Fruit fly (Drosophila melanogaster) whole organism, embryonic: ENCODE results near the gene Cpr67Fb.
A peak's percentile ranks its signal among the peaks of the same experiment; 100 is the strongest.

Experiments
- ATbp ChIP-seq: fragments of 200-800 bp; sonication (Bioruptor generic); optimal IDR thresholded peaks from 2 replicates; lab custom pipeline; 2017; ENCODE audit warnings: missing biosample characterization, mild to moderate bottlenecking, missing genetic modification characterization, missing genetic modification reagents
- Bgb ChIP-seq: fragments of 200-800 bp; sonication (Bioruptor generic); IDR thresholded peaks from 2 replicates; pipeline ENCODE4 v1.3.6; 2022; ENCODE audit warnings: missing biosample characterization, missing genetic modification characterization; ENCODE audit not compliant: partially characterized antibody
- CG10209 ChIP-seq: fragments of 200-800 bp; sonication (Bioruptor generic); optimal IDR thresholded peaks from 3 replicates; lab custom pipeline; 2017; ENCODE audit warnings: missing biosample characterization, mild to moderate bottlenecking, missing genetic modification characterization, missing genetic modification reagents
- CG10366 ChIP-seq: fragments of 200-800 bp; sonication (Bioruptor generic); IDR thresholded peaks from 2 replicates; pipeline ENCODE4 v1.3.6; 2022; ENCODE audit warnings: missing biosample characterization, missing genetic modification characterization
- CG10654 ChIP-seq: fragments of 200-800 bp; sonication (Bioruptor generic); optimal IDR thresholded peaks from 2 replicates; lab custom pipeline; 2016; ENCODE audit warnings: missing biosample characterization, missing genetic modification characterization
- CG11085 ChIP-seq: fragments of 200-800 bp; sonication (Bioruptor generic); IDR thresholded peaks from 2 replicates; pipeline ENCODE4 v1.3.6; 2022; ENCODE audit warnings: missing biosample characterization, missing genetic modification characterization
- CG11398 ChIP-seq: fragments of 200-800 bp; sonication (Bioruptor generic); optimal IDR thresholded peaks from 2 replicates; lab custom pipeline; 2016; ENCODE audit warnings: missing biosample characterization, missing genetic modification characterization
- CG11696 ChIP-seq: fragments of 200-800 bp; sonication (Bioruptor generic); IDR thresholded peaks from 2 replicates; pipeline ENCODE4 v1.3.6; 2022; ENCODE audit warnings: missing biosample characterization, missing genetic modification characterization
- CG12104 ChIP-seq: fragments of 200-800 bp; sonication (Bioruptor generic); optimal IDR thresholded peaks from 3 replicates; lab custom pipeline; 2016; ENCODE audit warnings: missing biosample characterization, missing genetic modification characterization
- CG12769 ChIP-seq: fragments of 200-800 bp; sonication (Bioruptor generic); optimal IDR thresholded peaks from 2 replicates; lab custom pipeline; 2019; ENCODE audit warnings: missing biosample characterization, mild to moderate bottlenecking, missing genetic modification characterization, moderate library complexity
- CG12942 ChIP-seq: fragments of 200-800 bp; sonication (Bioruptor generic); optimal IDR thresholded peaks from 3 replicates; lab custom pipeline; 2016; ENCODE audit warnings: missing biosample characterization, missing genetic modification characterization
- CG13123 ChIP-seq: fragments of 200-800 bp; sonication (Bioruptor generic); optimal IDR thresholded peaks from 2 replicates; lab custom pipeline; 2016; ENCODE audit warnings: missing biosample characterization, missing genetic modification characterization
- CG13624 ChIP-seq: fragments of 200-800 bp; sonication (Bioruptor generic); optimal IDR thresholded peaks from 2 replicates; lab custom pipeline; 2016; ENCODE audit warnings: missing biosample characterization, missing genetic modification characterization
- CG13775 ChIP-seq: fragments of 200-800 bp; sonication (Bioruptor generic); optimal IDR thresholded peaks from 3 replicates; lab custom pipeline; 2017; ENCODE audit warnings: missing biosample characterization, mild to moderate bottlenecking, missing genetic modification characterization
- CG14860 ChIP-seq: fragments of 200-800 bp; sonication (Bioruptor generic); IDR thresholded peaks from 3 replicates; pipeline ENCODE4 v1.3.6; 2022; ENCODE audit warnings: missing biosample characterization, missing genetic modification characterization; ENCODE audit not compliant: partially characterized antibody
- CG14965 ChIP-seq: fragments of 200-800 bp; sonication (Bioruptor generic); optimal IDR thresholded peaks from 2 replicates; lab custom pipeline; 2016; ENCODE audit warnings: missing biosample characterization, missing genetic modification characterization, borderline replicate concordance
- CG15696 ChIP-seq: fragments of 200-800 bp; sonication (Bioruptor generic); optimal IDR thresholded peaks from 2 replicates; lab custom pipeline; 2019; ENCODE audit warnings: missing biosample characterization, mild to moderate bottlenecking, missing genetic modification characterization, moderate library complexity
- CG17361 ChIP-seq: fragments of 200-800 bp; sonication (Bioruptor generic); IDR thresholded peaks from 3 replicates; pipeline ENCODE4 v1.3.6; 2022; ENCODE audit warnings: missing biosample characterization, missing genetic modification characterization
- CG18011 ChIP-seq: fragments of 200-800 bp; sonication (Bioruptor generic); optimal IDR thresholded peaks from 2 replicates; lab custom pipeline; 2017; ENCODE audit warnings: missing biosample characterization, missing genetic modification characterization, mild to moderate bottlenecking, moderate library complexity, missing genotype
- CG18476 ChIP-seq: fragments of 200-800 bp; sonication (Bioruptor generic); optimal IDR thresholded peaks from 2 replicates; lab custom pipeline; 2016; ENCODE audit warnings: missing biosample characterization, mild to moderate bottlenecking, missing genetic modification characterization
- CG32772 ChIP-seq: fragments of 200-800 bp; sonication (Bioruptor generic); IDR thresholded peaks from 2 replicates; pipeline ENCODE4 v1.3.6; 2022; ENCODE audit warnings: missing biosample characterization, missing genetic modification characterization
- CG42726 ChIP-seq: fragments of 200-800 bp; sonication (Bioruptor generic); IDR thresholded peaks from 2 replicates; pipeline ENCODE4 v1.3.6; 2022; ENCODE audit warnings: missing biosample characterization, missing genetic modification characterization; ENCODE audit not compliant: partially characterized antibody
- CG4282 ChIP-seq: fragments of 200-800 bp; sonication (Bioruptor generic); optimal IDR thresholded peaks from 2 replicates; lab custom pipeline; 2016; ENCODE audit warnings: missing biosample characterization, missing genetic modification characterization
- CG4328 ChIP-seq: fragments of 200-800 bp; sonication (Bioruptor generic); optimal IDR thresholded peaks from 3 replicates; lab custom pipeline; 2017; ENCODE audit warnings: missing biosample characterization, missing genetic modification reagents, missing genetic modification characterization
- CG4404 ChIP-seq: fragments of 200-800 bp; sonication (Bioruptor generic); IDR thresholded peaks from 2 replicates; pipeline ENCODE4 v1.3.6; 2022; ENCODE audit warnings: missing biosample characterization, missing genetic modification characterization
- CG4854 ChIP-seq: fragments of 200-800 bp; sonication (Bioruptor generic); optimal IDR thresholded peaks from 2 replicates; lab custom pipeline; 2016; ENCODE audit warnings: missing biosample characterization, missing genetic modification characterization, inconsistent platforms
- CG7987 ChIP-seq: fragments of 200-800 bp; sonication (Bioruptor generic); optimal IDR thresholded peaks from 2 replicates; lab custom pipeline; 2018; ENCODE audit warnings: missing biosample characterization, mild to moderate bottlenecking, missing genetic modification characterization, moderate library complexity
- CrebB ChIP-seq: fragments of 200-800 bp; sonication (Bioruptor generic); optimal IDR thresholded peaks from 3 replicates; lab custom pipeline; 2018; ENCODE audit warnings: missing biosample characterization, mild to moderate bottlenecking, missing genetic modification characterization
- Dref ChIP-seq: fragments of 200-800 bp; sonication (Bioruptor generic); IDR thresholded peaks from 2 replicates; pipeline ENCODE4 v1.3.6; 2022; ENCODE audit warnings: missing biosample characterization, missing genetic modification characterization
- H2.0 ChIP-seq: fragments of 200-800 bp; sonication (Bioruptor generic); IDR thresholded peaks from 2 replicates; pipeline ENCODE4 v1.3.6; 2022; ENCODE audit warnings: missing biosample characterization, missing genetic modification characterization
- Hr51 ChIP-seq, 2 experiments: fragments of 200-800 bp; sonication (Bioruptor generic); optimal IDR thresholded peaks; 2 replicates in 1 of 2; 3 replicates in 1 of 2; lab custom pipeline; 2016 to 2018; ENCODE audit warnings: missing biosample characterization in 2 of 2, missing genetic modification characterization in 2 of 2, mild to moderate bottlenecking in 1 of 2, moderate library complexity in 1 of 2
- Myb ChIP-seq: fragments of 200-800 bp; sonication (Bioruptor generic); optimal IDR thresholded peaks from 2 replicates; lab custom pipeline; 2016; ENCODE audit warnings: missing biosample characterization, missing genetic modification characterization
- PHDP ChIP-seq: fragments of 200-800 bp; sonication (Bioruptor generic); optimal IDR thresholded peaks from 3 replicates; lab custom pipeline; 2018; ENCODE audit warnings: missing biosample characterization, mild to moderate bottlenecking, missing genetic modification characterization, moderate library complexity
- Stat92E ChIP-seq, 3 experiments: fragments of >200 bp in 2 of 3; fragments of 200-800 bp in 1 of 3; sonication (Bioruptor generic) in 1 of 3; optimal IDR thresholded peaks; 2 replicates each; lab custom pipeline; 2017 to 2019; ENCODE audit warnings: missing biosample characterization in 3 of 3, missing genetic modification characterization in 3 of 3, mild to moderate bottlenecking in 1 of 3, moderate library complexity in 1 of 3
- abd-A ChIP-seq: fragments of 200-800 bp; sonication (Bioruptor generic); optimal IDR thresholded peaks from 3 replicates; lab custom pipeline; 2019; ENCODE audit warnings: missing biosample characterization, mild to moderate bottlenecking, missing genetic modification characterization, moderate library complexity
- ap ChIP-seq: fragments of 200-800 bp; sonication (Bioruptor generic); IDR thresholded peaks from 2 replicates; pipeline ENCODE4 v1.3.6; 2022; ENCODE audit warnings: missing biosample characterization, missing genetic modification characterization
- ara ChIP-seq: fragments of 200-800 bp; sonication (Bioruptor generic); IDR thresholded peaks from 2 replicates; pipeline ENCODE4 v1.3.6; 2022; ENCODE audit warnings: missing biosample characterization, missing genetic modification characterization
- bowl ChIP-seq: fragments of 200-800 bp; sonication (Bioruptor generic); IDR thresholded peaks from 2 replicates; pipeline ENCODE4 v1.3.6; 2022; ENCODE audit warnings: missing biosample characterization, missing genetic modification characterization
- croc ChIP-seq: fragments of 200-800 bp; sonication (Bioruptor generic); conservative IDR thresholded peaks from 3 replicates; pipeline ENCODE4 v1.3.6; 2022; ENCODE audit warnings: missing biosample characterization, missing genetic modification characterization
- esg ChIP-seq: fragments of 200-800 bp; sonication (Bioruptor generic); conservative IDR thresholded peaks from 2 replicates; pipeline ENCODE4 v1.3.6; 2022; ENCODE audit warnings: missing biosample characterization, missing genetic modification characterization
- gsb ChIP-seq: fragments of 200-800 bp; sonication (Bioruptor generic); IDR thresholded peaks from 2 replicates; pipeline ENCODE4 v1.3.6; 2022; ENCODE audit warnings: missing biosample characterization, missing genetic modification characterization
- hkb ChIP-seq, 2 experiments: fragments of 200-800 bp in 1 of 2; fragments of >200 bp in 1 of 2; sonication (Bioruptor generic) in 1 of 2; IDR thresholded peaks in 1 of 2; optimal IDR thresholded peaks in 1 of 2; 2 replicates each; pipeline versions ENCODE4 v1.3.6 to Lab custom; 2017 to 2022; ENCODE audit warnings: missing biosample characterization in 1 of 2, missing genetic modification characterization in 1 of 2
- hth ChIP-seq: fragments of >200 bp; optimal IDR thresholded peaks from 2 replicates; lab custom pipeline; 2017; ENCODE audit warnings: inconsistent platforms
- pita ChIP-seq: fragments of 200-800 bp; sonication (Bioruptor generic); optimal IDR thresholded peaks from 2 replicates; lab custom pipeline; 2017; ENCODE audit warnings: missing biosample characterization, mild to moderate bottlenecking, missing genetic modification characterization
- prd ChIP-seq, 3 experiments: fragments of >200 bp in 2 of 3; fragments of 200-800 bp in 1 of 3; sonication (Bioruptor generic) in 1 of 3; optimal IDR thresholded peaks in 2 of 3; IDR thresholded peaks in 1 of 3; 2 replicates in 2 of 3; 3 replicates in 1 of 3; pipeline versions ENCODE4 v1.3.6 to Lab custom; 2017 to 2022; ENCODE audit warnings: missing biosample characterization in 1 of 3, missing genetic modification characterization in 1 of 3
- run ChIP-seq: fragments of 200-800 bp; sonication (Bioruptor generic); optimal IDR thresholded peaks from 3 replicates; lab custom pipeline; 2018; ENCODE audit warnings: missing biosample characterization, mild to moderate bottlenecking, missing genetic modification characterization
- salm ChIP-seq: fragments of 200-800 bp; sonication (Bioruptor generic); optimal IDR thresholded peaks from 2 replicates; lab custom pipeline; 2018; ENCODE audit warnings: missing biosample characterization, mild to moderate bottlenecking, missing genetic modification characterization
- tna ChIP-seq: fragments of 200-800 bp; sonication (Bioruptor generic); IDR thresholded peaks from 2 replicates; pipeline ENCODE4 v1.3.6; 2022; ENCODE audit warnings: missing biosample characterization, missing genetic modification characterization; ENCODE audit not compliant: partially characterized antibody

The Cpr67Fb gene

dm6 chr3L:10893156-10893784 lies 703 bp upstream of the Cpr67Fb start (continued):
- no peak for TF ChIP-seq hkb (optimal IDR thresholded peaks at IDR 0.05; lab: Kevin White, UChicago)
- 0 out of 2 replicates have a peak, but pooled peaks have one; percentile 21 for TF ChIP-seq hkb (GFP tag; IDR thresholded peaks at IDR 0.05; lab: Robert Waterston, UW)
- no peak for TF ChIP-seq CG14965 (GFP tag; lab: Kevin White, UChicago)
- no peak for TF ChIP-seq CG14860 (GFP tag; lab: Robert Waterston, UW)
- no peak for TF ChIP-seq CG18011 (GFP tag; lab: Kevin White, UChicago)
- no peak for TF ChIP-seq prd (optimal IDR thresholded peaks at IDR 0.05; lab: Kevin White, UChicago)
- TF ChIP-seq prd (GFP tag; IDR thresholded peaks at IDR 0.05; lab: Robert Waterston, UW): 0 out of 3 replicates have a peak, but pooled peaks have one; percentile 35
- no peak for TF ChIP-seq CG12769
- TF ChIP-seq Bgb (GFP tag; lab: Robert Waterston, UW): 0 out of 2 replicates have a peak, but pooled peaks have one; percentile 19
- TF ChIP-seq ap (GFP tag; lab: Robert Waterston, UW): no peak
- no peak for TF ChIP-seq CG4404 (GFP tag; lab: Robert Waterston, UW)
- TF ChIP-seq H2.0 (GFP tag; lab: Robert Waterston, UW): no peak
- no peak for TF ChIP-seq CG12104
- TF ChIP-seq CG13775 (GFP tag; lab: Kevin White, UChicago): no peak
- no peak for TF ChIP-seq CG4282
- 0 out of 2 replicates have a peak, but pooled peaks have one; percentile 19 for TF ChIP-seq esg (GFP tag; lab: Robert Waterston, UW)
- no peak for TF ChIP-seq ara (GFP tag; lab: Robert Waterston, UW)
- TF ChIP-seq run (tag; lab: Kevin White, UChicago): no peak
- peak; percentile 55 for TF ChIP-seq PHDP (tag; lab: Kevin White, UChicago)
- no peak for TF ChIP-seq bowl
- no peak for TF ChIP-seq Dref (GFP tag; lab: Robert Waterston, UW)
- peak in 1 of 2 experiments; percentile 82 for TF ChIP-seq Hr51 (GFP tag; optimal IDR thresholded peaks at IDR 0.05; lab: Kevin White, UChicago)
- TF ChIP-seq CG12942 (GFP tag; lab: Kevin White, UChicago): no peak
- no peak for TF ChIP-seq croc (GFP tag; lab: Robert Waterston, UW)
- no peak for TF ChIP-seq CG13624
- 0 out of 2 replicates have a peak, but pooled peaks have one; percentile 25 for TF ChIP-seq CG10366 (GFP tag; lab: Robert Waterston, UW)
- TF ChIP-seq CG17361: peak; percentile 85
- TF ChIP-seq Myb (GFP tag; lab: Kevin White, UChicago): no peak
- no peak for TF ChIP-seq CG10654 (GFP tag; lab: Kevin White, UChicago)
- no peak for TF ChIP-seq CG18476 (GFP tag; lab: Kevin White, UChicago)
- no peak for TF ChIP-seq CG11696 (GFP tag; lab: Robert Waterston, UW)
- no peak for TF ChIP-seq Stat92E (GFP tag; optimal IDR thresholded peaks at IDR 0.05; lab: Kevin White, UChicago)
- TF ChIP-seq CG4328 (GFP tag; lab: Kevin White, UChicago): no peak
- TF ChIP-seq gsb (GFP tag; lab: Robert Waterston, UW): no peak
- TF ChIP-seq CG7987 (GFP tag; lab: Kevin White, UChicago): no peak
- TF ChIP-seq CG32772 (GFP tag; lab: Robert Waterston, UW): no peak
- TF ChIP-seq CG42726 (GFP tag; lab: Robert Waterston, UW): no peak
- peak; percentile 45 for TF ChIP-seq CG10209 (GFP tag; lab: Kevin White, UChicago)
- TF ChIP-seq pita (GFP tag; lab: Kevin White, UChicago): no peak
- TF ChIP-seq abd-A (tag; lab: Kevin White, UChicago): peak; percentile 90
- no peak for TF ChIP-seq CG11085 (GFP tag; lab: Robert Waterston, UW)
- TF ChIP-seq CG15696 (tag; lab: Kevin White, UChicago): peak; percentile 16
- no peak for TF ChIP-seq tna (GFP tag; lab: Robert Waterston, UW)
- TF ChIP-seq CG4854 (GFP tag; lab: Kevin White, UChicago): no peak
- TF ChIP-seq CG13123 (GFP tag; lab: Kevin White, UChicago): no peak
- no peak for TF ChIP-seq hth (lab: Kevin White, UChicago)
- TF ChIP-seq ATbp: peak; percentile 44
- no peak for TF ChIP-seq salm (tag; lab: Kevin White, UChicago)
- no peak for TF ChIP-seq CG11398 (GFP tag; lab: Kevin White, UChicago)
- no peak for TF ChIP-seq CrebB (tag; lab: Kevin White, UChicago)
